Worm (Caenorhabditis elegans) whole organism, midembryonic: Measurements from ENCODE around the gene F32D8.7.

Source experiments
- T22C8.4 ChIP-seq: fragments of 200-800 bp; sonication (Bioruptor generic); IDR thresholded peaks from 2 replicates; pipeline ENCODE4 v1.3.6; 2022; ENCODE audit warnings: missing genetic modification characterization, missing compliant biosample characterization
- cog-1 ChIP-seq: sonication (generic microtip); optimal IDR thresholded peaks from 2 replicates; lab custom pipeline; 2016; ENCODE audit warnings: missing genetic modification characterization, missing compliant biosample characterization
- flt-1 ChIP-seq: fragments of 200-800 bp; sonication (Bioruptor generic); IDR thresholded peaks from 2 replicates; pipeline ENCODE4 v1.3.6; 2022; ENCODE audit warnings: missing genetic modification characterization, missing compliant biosample characterization
- klf-2 ChIP-seq: fragments of 200-800 bp; sonication (Bioruptor generic); conservative IDR thresholded peaks from 2 replicates; pipeline ENCODE4 v1.3.6; 2022; ENCODE audit warnings: missing genetic modification reagents, missing genetic modification characterization, missing compliant biosample characterization
- med-1 ChIP-seq: sonication (generic microtip); optimal IDR thresholded peaks from 2 replicates; lab custom pipeline; 2017; ENCODE audit warnings: missing genetic modification characterization, mild to moderate bottlenecking, missing compliant biosample characterization, antibody characterized with exemption, missing genetic modification reagents; ENCODE audit not compliant: insufficient read depth
- ref-1 ChIP-seq: fragments of 200-800 bp; sonication (Bioruptor generic); conservative IDR thresholded peaks from 2 replicates; pipeline ENCODE4 v1.3.6; 2022; ENCODE audit warnings: missing genetic modification reagents, missing genetic modification characterization, missing compliant biosample characterization
- tab-1 ChIP-seq: fragments of 200-800 bp; sonication (Bioruptor generic); IDR thresholded peaks from 2 replicates; pipeline ENCODE4 v1.3.6; 2022; ENCODE audit warnings: missing genetic modification characterization, missing compliant biosample characterization
- ztf-23 ChIP-seq: fragments of 200-800 bp; sonication (Bioruptor generic); IDR thresholded peaks from 2 replicates; pipeline ENCODE4 v1.3.6; 2022; ENCODE audit warnings: missing genetic modification reagents, missing genetic modification characterization, missing compliant biosample characterization
- ztf-29 ChIP-seq: fragments of 200-800 bp; sonication (Bioruptor generic); IDR thresholded peaks from 2 replicates; pipeline ENCODE4 v1.3.6; 2022; ENCODE audit warnings: missing genetic modification reagents, missing genetic modification characterization, missing compliant biosample characterization

The F32D8.7 gene

DNA sequence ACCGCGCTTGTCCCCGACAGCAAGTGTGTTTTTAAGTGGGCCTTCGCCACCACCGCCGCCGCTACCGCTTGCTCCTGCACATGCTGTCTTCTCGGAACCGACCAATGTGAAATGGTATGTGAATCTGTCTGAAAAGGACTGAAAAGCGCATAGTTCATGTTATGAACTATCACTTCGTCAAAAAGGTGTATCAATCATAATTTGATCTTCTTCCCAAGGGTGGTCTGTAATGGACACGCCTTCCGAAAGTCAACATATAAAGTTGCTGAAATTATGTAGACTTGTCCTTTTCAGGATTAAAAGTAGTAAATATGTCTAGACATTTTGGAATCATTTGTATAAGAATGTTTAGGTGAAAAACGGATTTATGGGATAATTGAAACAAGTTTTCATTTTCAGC lies 43.9 kb downstream of the F32D8.7 start, which contains the start of gene zip-9:
zip-9 (plus strand) TSS at position 301 of the 400 bp plus-strand sequence.
- TF ChIP-seq tab-1: no peak
- no peak for TF ChIP-seq ref-1 (GFP tag; lab: Robert Waterston, UW)
- TF ChIP-seq ztf-23 (GFP tag; lab: Robert Waterston, UW): no peak
- TF ChIP-seq med-1 (GFP tag; lab: Kevin White, UChicago): no peak
- no peak for TF ChIP-seq flt-1 (GFP tag; lab: Robert Waterston, UW)
- no peak for TF ChIP-seq ztf-29 (GFP tag; lab: Robert Waterston, UW)
- no peak for TF ChIP-seq cog-1 (tag; lab: Kevin White, UChicago)
- no peak for TF ChIP-seq T22C8.4 (GFP tag; lab: Robert Waterston, UW)
- TF ChIP-seq klf-2 (GFP tag; lab: Robert Waterston, UW): no peak

DNA sequence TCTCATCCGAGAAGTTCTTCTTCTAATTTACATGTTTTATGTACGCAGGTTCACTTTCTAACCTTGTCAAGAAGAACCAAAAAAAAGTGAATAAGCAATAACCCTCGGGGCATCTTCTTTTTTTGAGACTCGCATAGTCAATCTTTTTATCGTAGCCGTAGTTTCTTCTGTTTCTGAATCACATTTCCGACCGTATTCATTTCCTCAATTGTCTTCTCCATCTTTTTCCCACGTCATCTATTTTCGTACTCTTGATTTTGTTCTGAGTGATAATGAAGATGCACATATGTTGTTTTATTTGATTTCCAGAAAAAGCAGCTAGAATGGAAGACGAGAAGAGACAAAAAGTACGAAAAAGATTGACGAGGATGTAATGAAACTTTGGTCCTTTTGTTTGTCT lies 46.7 kb downstream of the F32D8.7 start:
- TF ChIP-seq ztf-29 (GFP tag; lab: Robert Waterston, UW) (no peak), flt-1 (GFP tag; lab: Robert Waterston, UW) (no peak), tab-1 (no peak), cog-1 (tag; lab: Kevin White, UChicago) (no peak), med-1 (GFP tag; lab: Kevin White, UChicago) (no peak), ztf-23 (GFP tag; lab: Robert Waterston, UW) (no peak), klf-2 (GFP tag; lab: Robert Waterston, UW) (no peak), ref-1 (GFP tag; lab: Robert Waterston, UW) (no peak), T22C8.4 (GFP tag; lab: Robert Waterston, UW) (no peak)

DNA sequence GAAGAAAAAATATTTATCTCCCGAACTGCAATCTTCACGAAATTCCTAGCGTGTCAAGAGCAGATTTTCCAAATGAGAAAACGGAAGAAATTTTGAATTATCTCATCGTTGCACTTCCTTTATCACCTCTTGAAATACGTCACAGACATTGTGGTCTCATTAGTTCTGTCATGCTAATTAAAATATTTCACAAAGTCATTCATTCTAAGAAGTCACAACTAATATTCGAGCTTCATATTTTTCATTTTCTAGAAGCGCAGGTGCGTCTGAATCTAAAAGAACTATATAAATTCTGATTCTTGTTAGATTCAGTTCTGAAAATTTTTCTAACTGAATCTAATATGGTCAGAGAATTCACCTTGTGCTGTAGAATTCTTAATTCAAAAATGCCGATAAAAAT lies 49.0 kb downstream of the F32D8.7 start:
- no peak for TF ChIP-seq flt-1 (GFP tag; lab: Robert Waterston, UW)
- TF ChIP-seq ztf-29 (GFP tag; lab: Robert Waterston, UW): no peak
- no peak for TF ChIP-seq cog-1 (tag; lab: Kevin White, UChicago)
- TF ChIP-seq ref-1 (GFP tag; lab: Robert Waterston, UW): no peak
- TF ChIP-seq klf-2 (GFP tag; lab: Robert Waterston, UW): no peak
- no peak for TF ChIP-seq T22C8.4 (GFP tag; lab: Robert Waterston, UW)
- no peak for TF ChIP-seq ztf-23 (GFP tag; lab: Robert Waterston, UW)
- TF ChIP-seq med-1 (GFP tag; lab: Kevin White, UChicago): no peak
- TF ChIP-seq tab-1: no peak

DNA sequence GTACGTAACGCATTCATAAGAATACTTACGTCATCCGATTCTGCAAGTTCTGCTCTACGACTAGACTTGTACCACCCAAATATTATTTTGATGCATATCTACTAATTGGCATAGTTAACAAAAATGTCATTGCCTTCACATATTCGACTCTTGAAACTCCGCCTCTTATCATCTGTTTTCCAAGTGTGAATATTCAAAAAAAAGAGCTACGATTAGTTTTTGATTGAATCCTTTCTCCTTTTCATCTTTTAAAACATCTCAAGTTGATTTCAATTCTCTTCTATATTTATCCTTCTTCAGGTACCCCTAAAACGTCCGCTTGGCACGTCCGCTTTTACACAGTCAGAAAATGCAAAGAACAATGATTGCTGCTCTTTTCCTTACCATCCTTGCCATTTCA lies 49.7 kb downstream of the F32D8.7 start, which contains the start of gene F17C11.2:
F17C11.2 (plus strand) TSS at position 301 of the 400 bp plus-strand sequence.
- TF ChIP-seq klf-2 (GFP tag; lab: Robert Waterston, UW): no peak
- no peak for TF ChIP-seq ztf-23 (GFP tag; lab: Robert Waterston, UW)
- no peak for TF ChIP-seq tab-1
- no peak for TF ChIP-seq flt-1 (GFP tag; lab: Robert Waterston, UW)
- no peak for TF ChIP-seq cog-1 (tag; lab: Kevin White, UChicago)
- no peak for TF ChIP-seq med-1 (GFP tag; lab: Kevin White, UChicago)

DNA sequence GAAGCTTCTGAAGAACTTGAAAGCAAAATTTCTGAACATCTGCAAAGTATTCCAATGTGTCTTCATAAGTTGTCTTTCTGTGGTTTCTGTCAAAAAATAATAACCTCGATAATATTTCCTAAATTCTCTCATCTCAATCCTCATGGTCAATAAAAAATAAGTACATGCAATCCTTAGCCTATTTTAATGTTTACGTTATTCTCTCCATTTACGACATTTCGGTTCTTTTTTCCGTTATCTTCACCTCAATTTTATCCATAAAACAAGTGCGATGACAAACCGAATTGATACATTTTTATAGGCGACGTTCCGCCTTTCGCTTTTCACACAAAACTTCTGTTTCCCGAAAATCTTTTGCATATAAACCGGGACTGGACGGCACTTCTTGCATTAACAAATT lies 51.3 kb downstream of the F32D8.7 start, which contains the start of gene col-153:
col-153 (plus strand) TSS at position 301 of the 400 bp plus-strand sequence.
- TF ChIP-seq tab-1 (no peak), T22C8.4 (GFP tag; lab: Robert Waterston, UW) (no peak), ztf-23 (GFP tag; lab: Robert Waterston, UW) (no peak), klf-2 (GFP tag; lab: Robert Waterston, UW) (no peak)
